Worm (Caenorhabditis elegans): ENCODE results near the gene sre-46.

sre-46 gene

DNA sequence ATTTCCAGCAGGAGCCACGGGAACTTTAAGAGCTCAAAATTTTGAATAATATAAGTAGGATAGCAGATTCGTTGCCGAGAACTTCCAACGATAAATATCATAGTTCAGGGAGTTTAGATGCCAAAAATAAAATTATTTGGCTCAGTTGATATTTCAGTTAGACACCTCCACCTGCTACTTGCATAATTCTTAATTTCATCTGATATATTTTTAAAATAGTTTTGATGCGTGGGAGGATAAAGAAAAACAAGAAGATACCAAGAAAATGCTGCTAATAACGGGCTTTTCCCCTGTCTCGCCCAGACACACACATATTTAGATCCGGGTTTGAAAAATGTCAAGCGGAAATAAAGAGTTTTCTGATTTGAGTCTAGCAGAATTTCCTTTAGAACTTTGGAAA is at the start of gene sre-46:
sre-46 (minus strand) TSS at position 101 of the 400 bp plus-strand sequence.
- TF ChIP-seq ztf-16 (tag; optimal IDR thresholded peaks at IDR 0.05): no peak
- TF ChIP-seq unc-3 (GFP tag; conservative IDR thresholded peaks at IDR 0.05): no peak
- TF ChIP-seq unc-3 (tag; optimal IDR thresholded peaks at IDR 0.05): no peak
- no peak for TF ChIP-seq ceh-22 (tag; optimal IDR thresholded peaks at IDR 0.05)
- no peak for TF ChIP-seq ceh-24 (tag; optimal IDR thresholded peaks at IDR 0.05)
- no peak for TF ChIP-seq nhr-232 (tag; optimal IDR thresholded peaks at IDR 0.05)
- no peak for TF ChIP-seq ceh-34 (tag; optimal IDR thresholded peaks at IDR 0.05)
- no peak for TF ChIP-seq Y22D7AL.16 (tag; optimal IDR thresholded peaks at IDR 0.05)

DNA sequence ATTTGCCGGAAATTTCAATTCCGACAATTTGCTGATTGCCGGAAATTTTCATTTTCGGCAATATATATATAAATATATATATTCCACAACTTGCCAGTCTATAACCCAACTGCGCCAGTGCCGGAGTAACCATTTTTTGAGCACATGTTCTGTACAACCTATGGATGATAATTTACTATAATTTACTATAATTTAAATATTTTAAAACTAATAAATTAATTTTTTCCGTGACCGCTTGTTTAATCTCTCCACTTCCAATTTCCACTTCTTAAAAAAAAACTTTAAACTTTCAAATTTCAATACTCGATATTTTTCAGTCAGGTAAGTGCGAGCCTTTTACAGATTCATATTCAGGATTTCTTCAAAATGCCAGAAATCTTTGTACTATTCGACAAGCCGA is 44.8 kb upstream of the sre-46 start, which contains the start of gene arrd-12:
arrd-12 (plus strand) TSS at position 301 of the 400 bp plus-strand sequence.
- TF ChIP-seq hlh-30 (tag; optimal IDR thresholded peaks at IDR 0.05; ENCODE audit: insufficient read depth) (no peak), ceh-45 (GFP tag; IDR thresholded peaks at IDR 0.05) (no peak), npax-4 (tag; optimal IDR thresholded peaks at IDR 0.05) (no peak)

DNA sequence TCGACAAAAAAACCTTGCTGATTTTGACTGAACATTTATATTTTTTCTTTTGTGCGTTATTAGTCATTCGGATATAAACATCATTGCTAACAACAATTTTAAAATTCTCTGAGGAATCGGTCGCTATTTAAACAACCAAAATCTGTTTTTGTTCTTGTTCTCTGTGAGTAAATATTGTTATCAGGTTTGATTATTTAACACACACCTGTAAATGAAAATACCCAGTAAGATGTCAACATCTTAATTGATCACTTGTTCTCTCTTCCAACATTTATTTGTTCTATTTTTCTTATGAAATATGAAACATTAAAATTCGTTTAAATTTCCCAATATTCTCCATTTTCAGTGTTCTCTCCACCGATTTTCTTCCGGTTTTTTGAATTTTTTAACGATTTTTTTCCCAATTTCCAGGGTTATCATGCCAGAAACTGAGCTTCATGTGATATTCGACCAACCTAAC is 41.9 kb upstream of the sre-46 start, which contains the start of gene arrd-11:
arrd-11 (plus strand) TSS at position 410 of the 460 bp plus-strand sequence.
- TF ChIP-seq ztf-16 (tag; optimal IDR thresholded peaks at IDR 0.05) (no peak), F13H6.1 (tag; optimal IDR thresholded peaks at IDR 0.05) (no peak), elt-4 (tag; optimal IDR thresholded peaks at IDR 0.05) (no peak), zip-5 (tag; optimal IDR thresholded peaks at IDR 0.05) (no peak), ceh-18 (tag; optimal IDR thresholded peaks at IDR 0.05) (no peak), unc-86 (tag; optimal IDR thresholded peaks at IDR 0.05) (no peak), ceh-9 (tag; optimal IDR thresholded peaks at IDR 0.05) (no peak), ceh-30 (tag; optimal IDR thresholded peaks at IDR 0.05) (no peak), syd-9 (tag; optimal IDR thresholded peaks at IDR 0.05) (no peak)

DNA sequence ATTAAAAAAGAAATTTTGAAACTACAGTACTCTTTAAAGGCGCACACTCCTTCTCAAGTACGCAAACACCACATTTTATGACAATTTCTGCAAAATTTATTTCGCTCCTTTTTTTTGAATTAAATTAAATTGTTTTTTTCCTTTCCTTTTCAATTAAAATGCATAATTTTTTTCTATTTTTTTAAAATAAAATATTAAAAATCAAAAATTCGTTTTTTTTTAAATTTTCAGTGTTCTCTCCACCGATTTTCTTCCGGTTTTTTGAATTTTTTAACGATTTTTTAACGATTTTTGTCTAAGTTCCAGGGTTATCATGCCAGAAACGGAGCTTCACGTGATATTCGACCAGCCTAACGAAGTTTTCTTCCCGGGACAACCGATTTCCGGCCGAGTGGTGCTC is 37.0 kb upstream of the sre-46 start, which contains the start of gene arrd-13:
arrd-13 (plus strand) TSS at position 301 of the 400 bp plus-strand sequence.
- no peak for TF ChIP-seq pax-1 (tag; optimal IDR thresholded peaks at IDR 0.05)
- TF ChIP-seq hlh-15 (tag; optimal IDR thresholded peaks at IDR 0.05): no peak
- no peak for TF ChIP-seq fax-1 (tag; optimal IDR thresholded peaks at IDR 0.05)
- no peak for TF ChIP-seq ttx-3 (tag; optimal IDR thresholded peaks at IDR 0.05)
- TF ChIP-seq C38D4.7 (GFP tag; optimal IDR thresholded peaks at IDR 0.05): no peak
- no peak for TF ChIP-seq fkh-6 (tag; optimal IDR thresholded peaks at IDR 0.05)
- no peak for TF ChIP-seq nhr-11 (tag; optimal IDR thresholded peaks at IDR 0.05)
- TF ChIP-seq ceh-2 (tag; optimal IDR thresholded peaks at IDR 0.05): no peak
- TF ChIP-seq npax-4 (tag; optimal IDR thresholded peaks at IDR 0.05): no peak
- TF ChIP-seq fkh-10 (GFP tag; optimal IDR thresholded peaks at IDR 0.05): no peak

DNA sequence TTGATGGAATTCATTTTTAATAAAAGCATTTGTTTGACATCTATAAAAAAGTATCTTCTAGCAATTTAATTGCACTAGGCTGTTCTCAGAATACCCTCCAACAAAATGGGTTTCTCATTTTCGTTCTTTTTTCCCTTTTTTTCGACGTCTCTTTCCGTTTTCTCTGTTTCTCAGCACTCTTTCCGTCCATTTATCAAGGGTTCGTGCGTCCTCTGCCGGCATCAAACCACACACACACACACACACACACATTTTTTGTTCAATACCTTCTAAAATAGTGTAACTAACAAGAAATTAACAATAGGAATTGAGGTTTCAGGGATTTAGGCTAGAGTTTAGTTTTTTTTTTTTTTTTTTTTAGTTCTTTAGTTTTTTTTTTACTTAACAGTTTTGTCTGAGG is 35.1 kb upstream of the sre-46 start:
- TF ChIP-seq ceh-14 (tag; optimal IDR thresholded peaks at IDR 0.05) (no peak), fkh-10 (GFP tag; optimal IDR thresholded peaks at IDR 0.05) (no peak), C08G9.2 (tag; optimal IDR thresholded peaks at IDR 0.05) (no peak), dve-1 (tag; optimal IDR thresholded peaks at IDR 0.05) (no peak), pax-1 (tag; optimal IDR thresholded peaks at IDR 0.05) (no peak), T23F11.4 (GFP tag; optimal IDR thresholded peaks at IDR 0.05) (no peak), ceh-45 (GFP tag; IDR thresholded peaks at IDR 0.05) (no peak), nhr-11 (tag; optimal IDR thresholded peaks at IDR 0.05) (no peak), ztf-16 (tag; optimal IDR thresholded peaks at IDR 0.05) (no peak), hlh-6 (tag; optimal IDR thresholded peaks at IDR 0.05) (no peak), ceh-34 (tag; optimal IDR thresholded peaks at IDR 0.05) (no peak)

DNA sequence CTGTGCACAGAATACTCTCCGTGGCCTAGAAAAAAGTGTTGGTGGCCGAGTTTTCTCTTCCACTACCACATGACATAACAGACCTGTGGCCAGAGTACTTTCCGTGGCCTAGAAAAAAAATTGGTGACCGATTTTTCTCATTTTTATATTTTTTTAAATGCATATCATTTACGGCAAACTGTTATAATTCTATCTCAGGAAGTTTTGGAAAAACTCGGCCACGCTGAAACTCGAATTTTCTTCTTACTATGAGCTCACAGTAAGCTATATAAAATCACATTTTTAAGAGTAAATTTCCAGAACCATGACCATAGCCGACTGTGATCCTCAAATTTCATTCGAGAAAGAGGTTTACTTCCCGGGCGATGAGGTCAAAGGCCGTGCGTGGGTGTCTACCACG is 30.9 kb upstream of the sre-46 start, which contains the start of gene arrd-14:
arrd-14 (plus strand) TSS at position 301 of the 400 bp plus-strand sequence.
- TF ChIP-seq ceh-48 (tag; optimal IDR thresholded peaks at IDR 0.05) (no peak), fkh-6 (tag; optimal IDR thresholded peaks at IDR 0.05) (no peak), dve-1 (tag; optimal IDR thresholded peaks at IDR 0.05) (no peak), ttx-3 (tag; optimal IDR thresholded peaks at IDR 0.05) (no peak), C08G9.2 (tag; optimal IDR thresholded peaks at IDR 0.05) (no peak), unc-3 (GFP tag; conservative IDR thresholded peaks at IDR 0.05) (no peak), unc-3 (tag; optimal IDR thresholded peaks at IDR 0.05) (no peak), ceh-24 (tag; optimal IDR thresholded peaks at IDR 0.05) (no peak), T23F11.4 (GFP tag; optimal IDR thresholded peaks at IDR 0.05) (no peak), pha-2 (tag; optimal IDR thresholded peaks at IDR 0.05) (no peak), ceh-45 (GFP tag; IDR thresholded peaks at IDR 0.05) (no peak), ceh-30 (tag; optimal IDR thresholded peaks at IDR 0.05) (no peak), hlh-6 (tag; optimal IDR thresholded peaks at IDR 0.05) (no peak), ama-1 (optimal IDR thresholded peaks at IDR 0.05) (no peak), dmd-4 (tag; optimal IDR thresholded peaks at IDR 0.05; ENCODE audit: borderline replicate concordance) (no peak)
